Fruit fly (Drosophila melanogaster): Measurements from ENCODE around the gene CG3587.

Gene CG3587

DNA sequence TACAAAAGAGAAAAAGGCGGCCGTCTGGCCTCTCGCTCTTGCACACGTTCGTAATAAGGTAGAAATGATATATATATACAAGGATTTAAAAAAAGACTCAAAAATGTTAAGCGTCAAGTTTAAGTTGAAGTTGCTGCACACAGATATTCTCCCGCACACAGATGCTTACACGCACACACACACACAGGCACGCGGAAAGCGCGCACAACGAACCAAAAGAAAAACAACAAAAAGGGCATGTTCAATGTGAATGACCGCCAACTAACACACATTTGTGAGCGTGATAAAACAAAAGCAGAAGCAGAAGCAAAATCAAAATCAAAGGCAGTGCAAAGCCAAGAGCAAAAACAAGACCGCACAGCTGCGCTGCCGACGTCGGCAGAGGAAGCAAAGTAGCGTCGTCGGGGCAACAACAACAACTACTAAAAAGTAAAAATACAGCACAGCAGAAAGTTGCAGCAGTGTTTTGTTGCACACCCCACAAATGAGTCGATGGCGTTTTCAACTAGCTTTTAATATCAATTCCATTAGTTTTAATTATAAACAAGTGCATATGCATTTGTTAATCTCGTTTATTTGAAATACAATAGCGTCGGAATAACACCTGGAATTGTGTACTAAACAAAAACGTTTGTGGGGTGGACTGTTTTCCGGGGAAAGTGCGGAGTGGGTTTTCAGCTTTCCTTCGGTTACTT lies 7.2 kb downstream of the CG3587 start (continued):
- TF ChIP-seq Hr4 (GFP tag; optimal IDR thresholded peaks at IDR 0.05) (peak; percentile 98), CG6808 (GFP tag; optimal IDR thresholded peaks at IDR 0.05) (peak; percentile 97), CG6792 (GFP tag; optimal IDR thresholded peaks at IDR 0.05) (peak; percentile 99), CG16779 (tag; optimal IDR thresholded peaks at IDR 0.05) (peak; percentile 96), fd59A (GFP tag; optimal IDR thresholded peaks at IDR 0.05) (peak; percentile 97), Gug (GFP tag; IDR thresholded peaks at IDR 0.05) (peak; percentile 97), CG3032 (tag; optimal IDR thresholded peaks at IDR 0.05) (peak; percentile 97), CG31627 (GFP tag; optimal IDR thresholded peaks at IDR 0.05) (peak; percentile 98), CG32006 (GFP tag; optimal IDR thresholded peaks at IDR 0.05) (peak; percentile 99), Ets21C (GFP tag; optimal IDR thresholded peaks at IDR 0.05) (peak; percentile 98), Met (GFP tag; optimal IDR thresholded peaks at IDR 0.05) (peak; percentile 99), Sox102F (GFP tag; optimal IDR thresholded peaks at IDR 0.05) (peak; percentile 98), Lpt (GFP tag; optimal IDR thresholded peaks at IDR 0.05) (peak; percentile 97), vri (GFP tag; optimal IDR thresholded peaks at IDR 0.05) (no peak), CG34406 (GFP tag; optimal IDR thresholded peaks at IDR 0.05) (peak; percentile 97), Eip78C (GFP tag) (peak; percentile 100), Hr39 (GFP tag; optimal IDR thresholded peaks at IDR 0.05) (peak; percentile 98), Ets96B (tag; optimal IDR thresholded peaks at IDR 0.05) (peak; percentile 97), CG11294 (GFP tag; IDR thresholded peaks at IDR 0.05) (peak; percentile 94), CG1621 (tag; optimal IDR thresholded peaks at IDR 0.05) (peak; percentile 96), achi (GFP tag; optimal IDR thresholded peaks at IDR 0.05) (peak; percentile 98), svp (GFP tag) (peak; percentile 99), salr (GFP tag; optimal IDR thresholded peaks at IDR 0.05) (peak; percentile 95 to 97), fd85E (GFP tag; optimal IDR thresholded peaks at IDR 0.05) (peak; percentile 90), CG11902 (GFP tag; optimal IDR thresholded peaks at IDR 0.05) (peak; percentile 96), Sox14 (GFP tag; optimal IDR thresholded peaks at IDR 0.05) (peak; percentile 99), lz (GFP tag; optimal IDR thresholded peaks at IDR 0.05) (peak; percentile 99), dac (GFP tag; optimal IDR thresholded peaks at IDR 0.05) (peak; percentile 97), spab (GFP tag; optimal IDR thresholded peaks at IDR 0.05) (peak; percentile 96)

DNA sequence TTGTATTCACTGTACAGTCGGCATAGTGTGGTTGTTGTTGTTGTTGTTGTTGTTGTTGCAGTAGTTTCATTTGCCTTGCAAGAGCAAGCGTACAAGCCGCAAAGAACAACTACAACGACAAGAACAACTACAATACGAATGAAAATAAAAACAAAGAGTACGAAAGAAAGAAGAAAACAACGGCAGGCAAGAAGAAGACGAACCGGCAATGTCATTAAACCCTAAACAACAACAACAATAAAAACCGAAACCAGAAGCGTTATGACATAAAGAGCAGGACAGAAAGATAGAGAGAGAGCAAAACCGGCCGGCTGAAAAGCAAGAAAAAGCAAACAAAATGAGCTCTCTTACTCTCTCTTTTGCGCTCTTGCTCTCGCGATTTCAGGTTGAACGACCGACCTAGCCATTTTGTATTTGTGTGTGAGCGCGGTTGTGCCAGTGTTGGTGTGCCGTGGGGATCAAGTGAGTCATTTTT lies 7.8 kb downstream of the CG3587 start:
- no peak for TF ChIP-seq CG31627 (GFP tag; optimal IDR thresholded peaks at IDR 0.05)
- no peak for TF ChIP-seq dac (GFP tag; optimal IDR thresholded peaks at IDR 0.05)
- no peak for TF ChIP-seq Sox14 (GFP tag; optimal IDR thresholded peaks at IDR 0.05)
- no peak for TF ChIP-seq CG4318 (GFP tag; optimal IDR thresholded peaks at IDR 0.05)
- TF ChIP-seq Blimp-1 (GFP tag; optimal IDR thresholded peaks at IDR 0.05) = peak; percentile 17
- TF ChIP-seq CG9139 (GFP tag; optimal IDR thresholded peaks at IDR 0.05) = peak; percentile 18
- no peak for TF ChIP-seq esn (GFP tag; optimal IDR thresholded peaks at IDR 0.05)
- TF ChIP-seq CG6808 (GFP tag; optimal IDR thresholded peaks at IDR 0.05) = peak; percentile 81
- no peak for TF ChIP-seq CG7368 (GFP tag; optimal IDR thresholded peaks at IDR 0.05)
- peak; percentile 99 for TF ChIP-seq vri (GFP tag; optimal IDR thresholded peaks at IDR 0.05)
- TF ChIP-seq salr (GFP tag; optimal IDR thresholded peaks at IDR 0.05) = peak in 1 of 2 experiments; percentile 31
- TF ChIP-seq CG8319 (GFP tag; optimal IDR thresholded peaks at IDR 0.05) = no peak
- peak; percentile 58 to 77 for TF ChIP-seq ss (GFP tag; optimal IDR thresholded peaks at IDR 0.05)
- no peak for TF ChIP-seq eg (GFP tag; IDR thresholded peaks at IDR 0.05)
- no peak for TF ChIP-seq CG6854 (GFP tag; optimal IDR thresholded peaks at IDR 0.05)
- no peak for TF ChIP-seq Ets96B (tag; optimal IDR thresholded peaks at IDR 0.05)
- TF ChIP-seq fd59A (GFP tag; optimal IDR thresholded peaks at IDR 0.05) = peak; percentile 37
- TF ChIP-seq CG6276 (GFP tag; optimal IDR thresholded peaks at IDR 0.05) = no peak
- no peak for TF ChIP-seq CG10631 (GFP tag; optimal IDR thresholded peaks at IDR 0.05)
- TF ChIP-seq dsx (GFP tag; optimal IDR thresholded peaks at IDR 0.05; ENCODE audit: poor library complexity, severe bottlenecking) = peak; percentile 9
- TF ChIP-seq CG1621 (tag; optimal IDR thresholded peaks at IDR 0.05) = no peak
- TF ChIP-seq Met (GFP tag; optimal IDR thresholded peaks at IDR 0.05) = peak; percentile 33
- TF ChIP-seq CG15336 (GFP tag; IDR thresholded peaks at IDR 0.05) = no peak
- TF ChIP-seq svp (GFP tag) = peak; percentile 59
- no peak for TF ChIP-seq fkh (GFP tag; optimal IDR thresholded peaks at IDR 0.05)
- TF ChIP-seq Eip75B (GFP tag; optimal IDR thresholded peaks at IDR 0.05) = peak; percentile 62
- TF ChIP-seq Smox (GFP tag; optimal IDR thresholded peaks at IDR 0.05) = no peak
- no peak for TF ChIP-seq Lpt (GFP tag; optimal IDR thresholded peaks at IDR 0.05)
- TF ChIP-seq Eip78C (GFP tag) = peak; percentile 61
- peak; percentile 38 for TF ChIP-seq spab (GFP tag; optimal IDR thresholded peaks at IDR 0.05)
- peak; percentile 0 for TF ChIP-seq CG6792 (GFP tag; optimal IDR thresholded peaks at IDR 0.05)

Data from whole organism, prepupa.